Fruit fly (Drosophila melanogaster) whole organism, embryonic: Measurements from ENCODE around the gene par-6.

ENCODE experiments used
- Ada2b ChIP-seq: fragments of 200-800 bp; sonication (Bioruptor generic); IDR thresholded peaks from 2 replicates; pipeline ENCODE4 v1.3.6; 2022; ENCODE audit warnings: missing biosample characterization, missing genetic modification characterization
- Bdp1 ChIP-seq: fragments of 200-800 bp; sonication (Bioruptor generic); optimal IDR thresholded peaks from 3 replicates; lab custom pipeline; 2016; ENCODE audit warnings: missing biosample characterization, missing genetic modification characterization
- CG10147 ChIP-seq: fragments of 200-800 bp; sonication (Bioruptor generic); optimal IDR thresholded peaks from 2 replicates; lab custom pipeline; 2019; ENCODE audit warnings: missing biosample characterization, mild to moderate bottlenecking, missing genetic modification characterization, moderate library complexity
- CG10366 ChIP-seq: fragments of 200-800 bp; sonication (Bioruptor generic); IDR thresholded peaks from 2 replicates; pipeline ENCODE4 v1.3.6; 2022; ENCODE audit warnings: missing biosample characterization, missing genetic modification characterization
- CG14710 ChIP-seq: fragments of 200-800 bp; sonication (Bioruptor generic); optimal IDR thresholded peaks from 3 replicates; lab custom pipeline; 2019; ENCODE audit warnings: missing biosample characterization, mild to moderate bottlenecking, missing genetic modification characterization, moderate library complexity
- CG14860 ChIP-seq: fragments of 200-800 bp; sonication (Bioruptor generic); IDR thresholded peaks from 3 replicates; pipeline ENCODE4 v1.3.6; 2022; ENCODE audit warnings: missing biosample characterization, missing genetic modification characterization; ENCODE audit not compliant: partially characterized antibody
- CG2712 ChIP-seq: fragments of 200-800 bp; optimal IDR thresholded peaks from 3 replicates; lab custom pipeline; 2019; ENCODE audit warnings: missing biosample characterization, mild to moderate bottlenecking, missing genetic modification characterization, moderate library complexity
- CG31388 ChIP-seq: fragments of 200-800 bp; sonication (Bioruptor generic); optimal IDR thresholded peaks from 2 replicates; lab custom pipeline; 2016; ENCODE audit warnings: missing biosample characterization, missing genetic modification characterization
- CG3281 ChIP-seq: fragments of 200-800 bp; sonication (Bioruptor generic); optimal IDR thresholded peaks from 3 replicates; lab custom pipeline; 2017; ENCODE audit warnings: missing biosample characterization, mild to moderate bottlenecking, missing genetic modification characterization
- CG6254 ChIP-seq: fragments of 200-800 bp; sonication (Bioruptor generic); optimal IDR thresholded peaks from 3 replicates; lab custom pipeline; 2017; ENCODE audit warnings: mild to moderate bottlenecking, missing biosample characterization, missing genetic modification reagents, missing genetic modification characterization
- CG6689 ChIP-seq: fragments of 200-800 bp; sonication (Bioruptor generic); IDR thresholded peaks from 2 replicates; pipeline ENCODE4 v1.3.6; 2022; ENCODE audit warnings: missing biosample characterization, missing genetic modification characterization
- CG7271 ChIP-seq: fragments of 200-800 bp; sonication (Bioruptor generic); optimal IDR thresholded peaks from 2 replicates; lab custom pipeline; 2018; ENCODE audit warnings: missing biosample characterization, mild to moderate bottlenecking, missing genetic modification characterization, moderate library complexity
- CG7786 ChIP-seq: fragments of 200-800 bp; sonication (Bioruptor generic); optimal IDR thresholded peaks from 2 replicates; lab custom pipeline; 2016; ENCODE audit warnings: missing biosample characterization, missing genetic modification characterization
- CG8924 ChIP-seq: fragments of 200-800 bp; optimal IDR thresholded peaks from 3 replicates; lab custom pipeline; 2019; ENCODE audit warnings: missing biosample characterization, mild to moderate bottlenecking, missing genetic modification characterization, moderate library complexity
- CG9797 ChIP-seq: fragments of 200-800 bp; sonication (Bioruptor generic); optimal IDR thresholded peaks from 3 replicates; lab custom pipeline; 2018; ENCODE audit warnings: missing biosample characterization, mild to moderate bottlenecking, missing genetic modification characterization
- CG9932 ChIP-seq: fragments of 200-800 bp; sonication (Bioruptor generic); IDR thresholded peaks from 2 replicates; pipeline ENCODE4 v1.3.6; 2022; ENCODE audit warnings: missing biosample characterization, missing genetic modification characterization
- D19A ChIP-seq: fragments of 200-800 bp; optimal IDR thresholded peaks from 3 replicates; lab custom pipeline; 2019; ENCODE audit warnings: missing biosample characterization, mild to moderate bottlenecking, missing genetic modification characterization, moderate library complexity
- Dref ChIP-seq: fragments of 200-800 bp; sonication (Bioruptor generic); IDR thresholded peaks from 2 replicates; pipeline ENCODE4 v1.3.6; 2022; ENCODE audit warnings: missing biosample characterization, missing genetic modification characterization
- Fer1 ChIP-seq: fragments of 200-800 bp; sonication (Bioruptor generic); optimal IDR thresholded peaks from 2 replicates; lab custom pipeline; 2017; ENCODE audit warnings: missing biosample characterization, mild to moderate bottlenecking, missing genetic modification characterization
- HLH3B ChIP-seq: fragments of 200-800 bp; sonication (Bioruptor generic); IDR thresholded peaks from 2 replicates; pipeline ENCODE4 v1.3.6; 2022; ENCODE audit warnings: missing biosample characterization, missing genetic modification characterization
- MBD-R2 ChIP-seq: fragments of 200-800 bp; sonication (Bioruptor generic); IDR thresholded peaks from 2 replicates; pipeline ENCODE4 v1.3.6; 2022; ENCODE audit warnings: missing biosample characterization, missing genetic modification characterization
- NK7.1 ChIP-seq: fragments of 200-800 bp; sonication (Bioruptor generic); optimal IDR thresholded peaks from 3 replicates; lab custom pipeline; 2016; ENCODE audit warnings: missing biosample characterization, missing genetic modification characterization
- Opbp ChIP-seq: fragments of 200-800 bp; sonication (Bioruptor generic); IDR thresholded peaks from 3 replicates; pipeline ENCODE4 v1.3.6; 2022; ENCODE audit warnings: missing biosample characterization, missing genetic modification characterization; ENCODE audit not compliant: partially characterized antibody
- Pdp1 ChIP-seq, 2 experiments: fragments of 200-800 bp; sonication (Bioruptor generic); optimal IDR thresholded peaks; 3 replicates each; lab custom pipeline; 2016; ENCODE audit warnings: missing biosample characterization in 2 of 2, missing genetic modification characterization in 2 of 2, mild to moderate bottlenecking in 1 of 2, moderate library complexity in 1 of 2
- Side ChIP-seq: fragments of 200-800 bp; sonication (Bioruptor generic); optimal IDR thresholded peaks from 2 replicates; lab custom pipeline; 2016; ENCODE audit warnings: missing biosample characterization, missing genetic modification characterization
- abd-A ChIP-seq: fragments of 200-800 bp; sonication (Bioruptor generic); optimal IDR thresholded peaks from 3 replicates; lab custom pipeline; 2019; ENCODE audit warnings: missing biosample characterization, mild to moderate bottlenecking, missing genetic modification characterization, moderate library complexity
- amos ChIP-seq: fragments of 200-800 bp; sonication (Bioruptor generic); IDR thresholded peaks from 2 replicates; pipeline ENCODE4 v1.3.6; 2022; ENCODE audit warnings: missing biosample characterization, missing genetic modification characterization; ENCODE audit not compliant: partially characterized antibody
- aop ChIP-seq: fragments of 200-800 bp; sonication (Bioruptor generic); IDR thresholded peaks from 2 replicates; pipeline ENCODE4 v1.3.6; 2022; ENCODE audit warnings: missing biosample characterization, missing genetic modification characterization
- ara ChIP-seq: fragments of 200-800 bp; sonication (Bioruptor generic); IDR thresholded peaks from 2 replicates; pipeline ENCODE4 v1.3.6; 2022; ENCODE audit warnings: missing biosample characterization, missing genetic modification characterization
- ci ChIP-seq: fragments of 200-800 bp; sonication (Bioruptor generic); IDR thresholded peaks from 3 replicates; pipeline ENCODE4 v1.3.6; 2022; ENCODE audit warnings: missing biosample characterization, missing genetic modification characterization
- corto ChIP-seq: fragments of 200-800 bp; sonication (Bioruptor generic); optimal IDR thresholded peaks from 2 replicates; lab custom pipeline; 2016; ENCODE audit warnings: missing biosample characterization, mild to moderate bottlenecking, missing genetic modification characterization, moderate library complexity
- croc ChIP-seq: fragments of 200-800 bp; sonication (Bioruptor generic); conservative IDR thresholded peaks from 3 replicates; pipeline ENCODE4 v1.3.6; 2022; ENCODE audit warnings: missing biosample characterization, missing genetic modification characterization
- emc ChIP-seq: fragments of 200-800 bp; sonication (Bioruptor generic); optimal IDR thresholded peaks from 2 replicates; lab custom pipeline; 2016; ENCODE audit warnings: missing biosample characterization, missing genetic modification characterization
- fd102C ChIP-seq: fragments of 200-800 bp; sonication (Bioruptor generic); optimal IDR thresholded peaks from 2 replicates; lab custom pipeline; 2018; ENCODE audit warnings: missing biosample characterization, mild to moderate bottlenecking, missing genetic modification characterization, moderate library complexity
- gce ChIP-seq: fragments of 200-800 bp; sonication (Bioruptor generic); IDR thresholded peaks from 3 replicates; pipeline ENCODE4 v1.3.6; 2022; ENCODE audit warnings: missing biosample characterization, missing genetic modification characterization
- gsb ChIP-seq: fragments of 200-800 bp; sonication (Bioruptor generic); IDR thresholded peaks from 2 replicates; pipeline ENCODE4 v1.3.6; 2022; ENCODE audit warnings: missing biosample characterization, missing genetic modification characterization
- jing ChIP-seq: fragments of 200-800 bp; sonication (Bioruptor generic); optimal IDR thresholded peaks from 2 replicates; lab custom pipeline; 2018; ENCODE audit warnings: missing biosample characterization, mild to moderate bottlenecking, missing genetic modification characterization
- lab ChIP-seq: fragments of 200-800 bp; sonication (Bioruptor generic); optimal IDR thresholded peaks from 3 replicates; lab custom pipeline; 2017; ENCODE audit warnings: missing biosample characterization, missing genetic modification characterization, mild to moderate bottlenecking, moderate library complexity, missing genetic modification reagents
- lilli ChIP-seq: fragments of 200-800 bp; sonication (Bioruptor generic); optimal IDR thresholded peaks from 3 replicates; lab custom pipeline; 2016; ENCODE audit warnings: missing biosample characterization, missing genetic modification characterization
- lola ChIP-seq, 3 experiments: fragments of >200 bp in 2 of 3; fragments of 200-800 bp in 1 of 3; sonication (Bioruptor generic) in 1 of 3; optimal IDR thresholded peaks; 2 replicates each; lab custom pipeline; 2017 to 2019; ENCODE audit warnings: missing biosample characterization in 3 of 3, missing genetic modification characterization in 3 of 3, mild to moderate bottlenecking in 1 of 3, moderate library complexity in 1 of 3
- org-1 ChIP-seq: fragments of 200-800 bp; sonication (Bioruptor generic); optimal IDR thresholded peaks from 2 replicates; lab custom pipeline; 2017; ENCODE audit warnings: missing biosample characterization, missing genetic modification characterization
- pita ChIP-seq: fragments of 200-800 bp; sonication (Bioruptor generic); optimal IDR thresholded peaks from 2 replicates; lab custom pipeline; 2017; ENCODE audit warnings: missing biosample characterization, mild to moderate bottlenecking, missing genetic modification characterization
- sd ChIP-seq: fragments of 200-800 bp; sonication (Bioruptor generic); optimal IDR thresholded peaks from 3 replicates; lab custom pipeline; 2018; ENCODE audit warnings: missing biosample characterization, mild to moderate bottlenecking, missing genetic modification characterization, moderate library complexity
- sisA ChIP-seq: fragments of 200-800 bp; sonication (Bioruptor generic); IDR thresholded peaks from 2 replicates; pipeline ENCODE4 v1.3.6; 2022; ENCODE audit warnings: missing biosample characterization, missing genetic modification characterization
- sob ChIP-seq: fragments of 200-800 bp; sonication (Bioruptor generic); IDR thresholded peaks from 2 replicates; pipeline ENCODE4 v1.3.6; 2022; ENCODE audit warnings: missing biosample characterization, missing genetic modification characterization
- sr ChIP-seq: fragments of 200-800 bp; sonication (Bioruptor generic); IDR thresholded peaks from 3 replicates; pipeline ENCODE4 v1.3.6; 2022; ENCODE audit warnings: missing biosample characterization, missing genetic modification characterization
- sug ChIP-seq: fragments of 200-800 bp; optimal IDR thresholded peaks from 2 replicates; lab custom pipeline; 2019; ENCODE audit warnings: missing biosample characterization, mild to moderate bottlenecking, missing genetic modification characterization, moderate library complexity
- tx ChIP-seq: fragments of 200-800 bp; sonication (Bioruptor generic); optimal IDR thresholded peaks from 2 replicates; lab custom pipeline; 2016; ENCODE audit warnings: missing biosample characterization, missing genetic modification characterization
- zf30C ChIP-seq: fragments of 200-800 bp; sonication (Bioruptor generic); optimal IDR thresholded peaks from 3 replicates; lab custom pipeline; 2018; ENCODE audit warnings: missing biosample characterization, mild to moderate bottlenecking, missing genetic modification characterization

Gene par-6

DNA sequence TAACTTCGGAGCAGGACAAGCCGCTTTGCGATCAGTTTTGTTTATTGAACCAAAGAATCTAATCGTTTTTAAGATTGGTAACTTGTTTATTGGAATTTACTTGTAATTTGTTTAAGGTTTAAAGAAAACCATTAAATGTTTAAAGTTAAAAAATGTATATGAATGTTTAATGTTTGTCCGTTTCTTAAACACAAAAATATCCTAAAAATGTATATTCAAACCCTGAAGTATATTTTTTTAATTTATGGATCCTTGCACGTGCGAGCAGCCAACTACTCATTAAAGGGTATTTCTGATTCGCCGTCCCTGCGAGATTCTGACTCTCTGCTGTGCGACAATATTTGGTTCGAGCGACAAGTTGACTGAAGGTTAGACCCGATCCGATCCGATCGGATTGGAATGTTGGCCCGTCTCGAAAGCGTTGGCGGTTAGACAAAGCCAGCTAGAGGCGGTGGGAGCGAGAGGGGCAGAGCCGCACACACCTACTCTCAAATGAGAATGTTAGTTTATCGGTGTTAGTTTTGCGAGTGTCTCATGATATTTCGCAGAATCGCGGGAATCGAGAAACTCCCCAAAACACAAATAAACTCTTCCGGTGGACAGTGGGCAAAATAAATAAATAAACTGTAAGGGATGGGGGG lies 4.2 kb upstream of the par-6 start (continued):
- no peak for TF ChIP-seq abd-A (tag; lab: Kevin White, UChicago)
- TF ChIP-seq lola (GFP tag; optimal IDR thresholded peaks at IDR 0.05; lab: Kevin White, UChicago) = peak in 1 of 3 experiments; percentile 87
- TF ChIP-seq ara = no peak; the same call in 1 of the 2 replicates
- peak; percentile 14 for TF ChIP-seq CG9797 (GFP tag; lab: Kevin White, UChicago)
- peak; percentile 99 for TF ChIP-seq D19A (tag; lab: Kevin White, UChicago)
- TF ChIP-seq NK7.1 (GFP tag; lab: Kevin White, UChicago) = peak; percentile 79
- peak; percentile 73 for TF ChIP-seq sisA (GFP tag; lab: Robert Waterston, UW)
- peak; percentile 89 for TF ChIP-seq lilli (GFP tag; lab: Kevin White, UChicago)
- TF ChIP-seq Pdp1 (GFP tag; optimal IDR thresholded peaks at IDR 0.05; lab: Kevin White, UChicago) = peak; percentile 82 to 84
- peak; percentile 43 for TF ChIP-seq corto (GFP tag; lab: Kevin White, UChicago)
- TF ChIP-seq fd102C = no peak
- no peak for TF ChIP-seq zf30C (GFP tag; lab: Kevin White, UChicago)
- TF ChIP-seq emc (GFP tag; lab: Kevin White, UChicago) = peak; percentile 69
- 0 out of 3 replicates have a peak, but pooled peaks have one; percentile 44 for TF ChIP-seq ci
- TF ChIP-seq aop (GFP tag; lab: Robert Waterston, UW) = no peak
- TF ChIP-seq Side (GFP tag; lab: Kevin White, UChicago) = peak; percentile 75
- peak; percentile 99 for TF ChIP-seq sd
- peak; percentile 94 for TF ChIP-seq CG8924 (tag; lab: Kevin White, UChicago)
- TF ChIP-seq org-1 (GFP tag; lab: Kevin White, UChicago) = peak; percentile 86
- TF ChIP-seq Dref (GFP tag; lab: Robert Waterston, UW) = no peak
- peak; percentile 91 for TF ChIP-seq CG2712 (tag; lab: Kevin White, UChicago)
- peak; percentile 71 for TF ChIP-seq tx (GFP tag; lab: Kevin White, UChicago)
- peak; percentile 88 for TF ChIP-seq sug (tag; lab: Kevin White, UChicago)
- TF ChIP-seq sob (GFP tag; lab: Robert Waterston, UW) = peak; percentile 68; the same call in 1 of the 2 replicates
- TF ChIP-seq HLH3B (GFP tag; lab: Robert Waterston, UW) = peak; percentile 77
- TF ChIP-seq CG31388 (GFP tag; lab: Kevin White, UChicago) = peak; percentile 4
- TF ChIP-seq croc = peak; percentile 62
- no peak for TF ChIP-seq CG7271 (tag; lab: Kevin White, UChicago)
- TF ChIP-seq CG10147 (GFP tag; lab: Kevin White, UChicago) = peak; percentile 91
- TF ChIP-seq lab (GFP tag; lab: Kevin White, UChicago) = peak; percentile 85
- peak; percentile 16; the same call in 1 of the 2 replicates for TF ChIP-seq MBD-R2 (GFP tag; lab: Robert Waterston, UW)
- peak; percentile 76 for TF ChIP-seq CG6254
- peak; percentile 90 for TF ChIP-seq Fer1 (GFP tag; lab: Kevin White, UChicago)
- peak; percentile 92 for TF ChIP-seq CG3281 (GFP tag; lab: Kevin White, UChicago)
- TF ChIP-seq CG14710 (tag; lab: Kevin White, UChicago) = peak; percentile 86
- TF ChIP-seq gsb (GFP tag; lab: Robert Waterston, UW) = peak; percentile 69
- TF ChIP-seq Ada2b (GFP tag; lab: Robert Waterston, UW) = peak; percentile 62
- no peak for TF ChIP-seq CG14860
- no peak for TF ChIP-seq pita
- no peak for TF ChIP-seq Opbp (GFP tag; lab: Robert Waterston, UW)
- TF ChIP-seq CG7786 = peak; percentile 82
- peak; percentile 80 for TF ChIP-seq CG6689 (GFP tag; lab: Robert Waterston, UW)
- peak; percentile 28; the same call in 1 of the 3 replicates for TF ChIP-seq gce (GFP tag; lab: Robert Waterston, UW)
- TF ChIP-seq sr (GFP tag; lab: Robert Waterston, UW) = peak; percentile 71; the same call in 2 of the 3 replicates
- peak; percentile 65 for TF ChIP-seq CG10366 (GFP tag; lab: Robert Waterston, UW)
- TF ChIP-seq Bdp1 (GFP tag; lab: Kevin White, UChicago) = peak; percentile 64
- peak; percentile 47 for TF ChIP-seq jing (GFP tag; lab: Kevin White, UChicago)
- TF ChIP-seq CG9932 (GFP tag; lab: Robert Waterston, UW) = peak; percentile 76
- no peak; the same call in 1 of the 2 replicates for TF ChIP-seq amos (GFP tag; lab: Robert Waterston, UW)
